Worm (Caenorhabditis elegans) whole organism, L4 larva: ENCODE data around the gene sri-31.

Experiments
- F26F4.8 ChIP-seq: fragments of 200-800 bp; sonication (Bioruptor generic); conservative IDR thresholded peaks from 2 replicates; pipeline ENCODE4 v1.3.6; 2022; ENCODE audit warnings: missing genetic modification characterization, missing compliant biosample characterization
- F44E2.7 ChIP-seq: fragments of 200-800 bp; sonication (Bioruptor generic); IDR thresholded peaks from 2 replicates; pipeline ENCODE4 v2.1.2; 2022; ENCODE audit warnings: missing genetic modification characterization, missing compliant biosample characterization
- T20F7.1 ChIP-seq: fragments of 200-800 bp; sonication (Bioruptor generic); optimal IDR thresholded peaks from 2 replicates; lab custom pipeline; 2018; ENCODE audit warnings: mild to moderate bottlenecking, missing genetic modification characterization, missing compliant biosample characterization
- T26A8.4 ChIP-seq: fragments of 200-800 bp; sonication (Bioruptor generic); IDR thresholded peaks from 2 replicates; pipeline ENCODE4 v1.3.6; 2022; ENCODE audit warnings: missing genetic modification characterization, missing compliant biosample characterization
- Y105C5A.15 ChIP-seq: fragments of 200-800 bp; sonication (Bioruptor generic); IDR thresholded peaks from 2 replicates; pipeline ENCODE4 v1.3.6; 2022; ENCODE audit warnings: missing genetic modification characterization, missing compliant biosample characterization
- ZK546.5 ChIP-seq, 2 experiments: sonication (generic microtip); optimal IDR thresholded peaks; 2 replicates each; lab custom pipeline; 2017; ENCODE audit warnings: missing biosample characterization in 2 of 2, missing genetic modification characterization in 2 of 2
- ama-1 ChIP-seq: fragments of 150-350 bp; optimal IDR thresholded peaks from 2 replicates; lab custom pipeline; 2014; ENCODE audit warnings: inconsistent platforms, mixed read lengths
- arid-1 ChIP-seq: fragments of 200-800 bp; sonication (Bioruptor generic); conservative IDR thresholded peaks from 2 replicates; pipeline ENCODE4 v1.3.6; 2022; ENCODE audit warnings: missing genetic modification reagents, missing genetic modification characterization, missing compliant biosample characterization
- ceh-28 ChIP-seq: fragments of 150-350 bp; optimal IDR thresholded peaks from 2 replicates; lab custom pipeline; 2014; ENCODE audit warnings: missing biosample characterization, missing genetic modification reagents, missing genetic modification characterization
- ceh-32 ChIP-seq: sonication (generic microtip); optimal IDR thresholded peaks from 2 replicates; lab custom pipeline; 2016; ENCODE audit warnings: mild to moderate bottlenecking, missing genetic modification characterization, missing compliant biosample characterization; ENCODE audit not compliant: poor library complexity
- ceh-82 ChIP-seq: sonication (generic microtip); optimal IDR thresholded peaks from 2 replicates; lab custom pipeline; 2017; ENCODE audit warnings: missing biosample characterization, missing genetic modification characterization
- cey-2 ChIP-seq: sonication (generic microtip); optimal IDR thresholded peaks from 3 replicates; lab custom pipeline; 2017; ENCODE audit warnings: missing genetic modification characterization, mild to moderate bottlenecking, missing compliant biosample characterization, antibody characterized with exemption, borderline replicate concordance; ENCODE audit not compliant: insufficient read depth
- ctbp-1 ChIP-seq: fragments of 200-800 bp; sonication (Bioruptor generic); IDR thresholded peaks from 2 replicates; pipeline ENCODE4 v1.3.6; 2022; ENCODE audit warnings: missing genetic modification reagents, missing genetic modification characterization, missing compliant biosample characterization
- daf-12 ChIP-seq: fragments of 150-350 bp; optimal IDR thresholded peaks from 2 replicates; lab custom pipeline; 2014; ENCODE audit warnings: missing biosample characterization, missing genetic modification reagents, missing genetic modification characterization
- daf-19 ChIP-seq: fragments of 200-800 bp; sonication (Bioruptor generic); conservative IDR thresholded peaks from 2 replicates; pipeline ENCODE4 v1.3.6; 2022; ENCODE audit warnings: missing genetic modification characterization, missing compliant biosample characterization
- dmd-6 ChIP-seq: fragments of 200-800 bp; sonication (Bioruptor generic); IDR thresholded peaks from 2 replicates; pipeline ENCODE4 v1.3.6; 2022; ENCODE audit warnings: missing genetic modification reagents, missing genetic modification characterization, missing compliant biosample characterization
- egl-43 ChIP-seq: fragments of 200-800 bp; sonication (Bioruptor generic); IDR thresholded peaks from 2 replicates; pipeline ENCODE4 v1.3.6; 2022; ENCODE audit warnings: missing genetic modification reagents, missing genetic modification characterization, missing compliant biosample characterization
- gei-8 ChIP-seq: fragments of 200-800 bp; sonication (Bioruptor generic); optimal IDR thresholded peaks from 2 replicates; lab custom pipeline; 2018; ENCODE audit warnings: mild to moderate bottlenecking, missing genetic modification characterization, missing compliant biosample characterization
- hif-1 ChIP-seq, 2 experiments: sonication (generic microtip); optimal IDR thresholded peaks; 2 replicates each; lab custom pipeline; 2016 to 2017; ENCODE audit warnings: missing compliant biosample characterization in 2 of 2, missing genetic modification characterization in 2 of 2, missing genetic modification reagents in 2 of 2, missing genotype in 2 of 2, mild to moderate bottlenecking in 1 of 2
- hlh-11 ChIP-seq: fragments of 200-800 bp; sonication (Bioruptor generic); optimal IDR thresholded peaks from 2 replicates; lab custom pipeline; 2018; ENCODE audit warnings: mild to moderate bottlenecking, missing genetic modification characterization, missing compliant biosample characterization
- jun-1 ChIP-seq: fragments of 150-350 bp; optimal IDR thresholded peaks from 2 replicates; lab custom pipeline; 2014; ENCODE audit warnings: missing biosample characterization, missing genetic modification reagents, missing genetic modification characterization
- lin-29 ChIP-seq: fragments of 200-800 bp; sonication (Bioruptor generic); IDR thresholded peaks from 2 replicates; pipeline ENCODE4 v1.3.6; 2022; ENCODE audit warnings: missing genetic modification reagents, missing genetic modification characterization, missing compliant biosample characterization
- lsy-2 ChIP-seq, 2 experiments: fragments of 150-350 bp in 1 of 2; sonication (generic microtip) in 1 of 2; optimal IDR thresholded peaks; 2 replicates each; lab custom pipeline; 2014 to 2017; ENCODE audit warnings: missing biosample characterization in 2 of 2, missing genetic modification characterization in 2 of 2
- mep-1 ChIP-seq: fragments of 150-350 bp; sonication (generic microtip); optimal IDR thresholded peaks from 3 replicates; lab custom pipeline; 2014; ENCODE audit warnings: missing biosample characterization, missing genetic modification characterization
- mxl-3 ChIP-seq: fragments of 200-800 bp; sonication (Bioruptor generic); optimal IDR thresholded peaks from 2 replicates; lab custom pipeline; 2018; ENCODE audit warnings: mild to moderate bottlenecking, missing genetic modification characterization, missing compliant biosample characterization
- nhr-111 ChIP-seq: fragments of 200-800 bp; sonication (Bioruptor generic); optimal IDR thresholded peaks from 2 replicates; lab custom pipeline; 2018; ENCODE audit warnings: mild to moderate bottlenecking, missing genetic modification characterization, missing compliant biosample characterization
- nhr-6 ChIP-seq: fragments of 150-350 bp; optimal IDR thresholded peaks from 2 replicates; lab custom pipeline; 2014; ENCODE audit warnings: missing biosample characterization, missing genetic modification characterization
- pqm-1 ChIP-seq: sonication (generic microtip); optimal IDR thresholded peaks from 2 replicates; lab custom pipeline; 2017; ENCODE audit warnings: missing biosample characterization, missing genetic modification characterization
- saeg-2 ChIP-seq: fragments of 200-800 bp; sonication (Bioruptor generic); IDR thresholded peaks from 2 replicates; pipeline ENCODE4 v1.3.6; 2022; ENCODE audit warnings: missing genetic modification reagents, missing genetic modification characterization, missing compliant biosample characterization
- set-16 ChIP-seq: fragments of 200-800 bp; sonication (Bioruptor generic); IDR thresholded peaks from 2 replicates; pipeline ENCODE4 v1.3.6; 2022; ENCODE audit warnings: missing genetic modification reagents, missing genetic modification characterization, missing compliant biosample characterization
- snpc-1.2 ChIP-seq: fragments of 200-800 bp; sonication (Bioruptor generic); IDR thresholded peaks from 2 replicates; pipeline ENCODE4 v1.3.6; 2022; ENCODE audit warnings: missing genetic modification reagents, missing genetic modification characterization, missing compliant biosample characterization
- spr-3 ChIP-seq: fragments of 200-800 bp; sonication (Bioruptor generic); optimal IDR thresholded peaks from 2 replicates; lab custom pipeline; 2018; ENCODE audit warnings: mild to moderate bottlenecking, missing genetic modification characterization, missing compliant biosample characterization
- tag-97 ChIP-seq: fragments of 200-800 bp; sonication (Bioruptor generic); IDR thresholded peaks from 2 replicates; pipeline ENCODE4 v1.3.6; 2022; ENCODE audit warnings: missing genetic modification characterization, missing compliant biosample characterization
- unc-39 ChIP-seq: sonication (generic microtip); optimal IDR thresholded peaks from 2 replicates; lab custom pipeline; 2017; ENCODE audit warnings: missing biosample characterization, missing genetic modification characterization

The sri-31 gene

DNA sequence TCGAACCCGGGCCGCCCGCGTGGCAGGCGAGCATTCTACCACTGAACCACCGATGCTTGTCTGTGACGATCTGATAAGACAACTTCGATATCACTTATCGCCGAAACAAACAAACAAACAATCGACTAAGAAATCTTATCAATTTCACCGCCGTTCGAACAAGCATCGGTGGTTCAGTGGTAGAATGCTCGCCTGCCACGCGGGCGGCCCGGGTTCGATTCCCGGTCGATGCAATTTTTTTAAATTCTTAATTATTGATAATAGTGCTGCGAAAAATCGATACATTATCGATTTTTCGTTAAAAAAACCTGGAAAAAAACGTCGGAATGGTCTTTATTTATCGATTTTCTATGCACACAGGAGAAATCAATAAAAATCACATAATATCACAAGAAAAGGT, 11.4 kb downstream of the sri-31 start (continued):
- TF ChIP-seq ceh-82 (tag; lab: Kevin White, UChicago) (no peak), F26F4.8 (peak; percentile 62; the same call in 1 of the 2 replicates), ceh-32 (tag; lab: Kevin White, UChicago) (no peak), mep-1 (tag; lab: Kevin White, UChicago) (peak; percentile 59), egl-43 (GFP tag; lab: Robert Waterston, UW) (peak; percentile 78), ceh-28 (tag; lab: Kevin White, UChicago) (peak; percentile 79), Y105C5A.15 (GFP tag; lab: Robert Waterston, UW) (no peak), F44E2.7 (GFP tag; lab: Robert Waterston, UW) (peak; percentile 98), tag-97 (GFP tag; lab: Robert Waterston, UW) (no peak), daf-19 (GFP tag; lab: Robert Waterston, UW) (no peak), set-16 (GFP tag; lab: Robert Waterston, UW) (no peak), T26A8.4 (GFP tag; lab: Robert Waterston, UW) (peak; percentile 59), mxl-3 (GFP tag; lab: Kevin White, UChicago) (no peak), pqm-1 (tag; lab: Kevin White, UChicago) (no peak), lsy-2 (tag; optimal IDR thresholded peaks at IDR 0.05; lab: Kevin White, UChicago) (peak in 1 of 2 experiments; percentile 56), dmd-6 (peak; percentile 36), hlh-11 (peak; percentile 36), ZK546.5 (tag; optimal IDR thresholded peaks at IDR 0.05; lab: Kevin White, UChicago) (no peak), daf-12 (no peak), ctbp-1 (peak; percentile 43; the same call in 1 of the 2 replicates), ama-1 (lab: Kevin White, UChicago) (no peak), arid-1 (GFP tag; lab: Robert Waterston, UW) (peak; percentile 65), spr-3 (peak; percentile 7), hif-1 (tag; optimal IDR thresholded peaks at IDR 0.05; lab: Kevin White, UChicago) (no peak), unc-39 (tag; lab: Kevin White, UChicago) (no peak), jun-1 (no peak), saeg-2 (0 out of 2 replicates have a peak, but pooled peaks have one; percentile 39), cey-2 (tag; lab: Kevin White, UChicago) (no peak), snpc-1.2 (GFP tag; lab: Robert Waterston, UW) (peak; percentile 74), nhr-6 (tag; lab: Kevin White, UChicago) (no peak)

DNA sequence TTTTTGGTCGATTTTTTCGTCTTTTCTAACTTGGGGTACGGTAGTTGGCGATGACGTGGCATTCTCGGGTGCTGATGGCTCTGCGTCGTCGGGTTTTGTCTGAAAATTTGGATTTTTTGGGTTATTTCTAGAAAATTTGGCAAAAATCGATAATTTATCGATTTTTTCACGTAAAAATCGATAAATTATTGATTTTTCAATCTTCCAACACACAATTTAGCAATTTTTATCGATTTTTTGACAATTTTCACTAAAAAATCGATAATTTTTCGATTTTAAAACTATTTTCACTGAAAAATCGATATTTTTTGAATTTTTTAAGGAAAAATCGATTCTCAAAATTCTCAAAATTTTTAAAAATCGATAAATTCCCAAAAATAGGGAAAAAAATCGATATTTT, 12.1 kb downstream of the sri-31 start:
- TF ChIP-seq ceh-28 (tag; lab: Kevin White, UChicago) (peak; percentile 89), lin-29 (GFP tag; lab: Robert Waterston, UW) (no peak)

DNA sequence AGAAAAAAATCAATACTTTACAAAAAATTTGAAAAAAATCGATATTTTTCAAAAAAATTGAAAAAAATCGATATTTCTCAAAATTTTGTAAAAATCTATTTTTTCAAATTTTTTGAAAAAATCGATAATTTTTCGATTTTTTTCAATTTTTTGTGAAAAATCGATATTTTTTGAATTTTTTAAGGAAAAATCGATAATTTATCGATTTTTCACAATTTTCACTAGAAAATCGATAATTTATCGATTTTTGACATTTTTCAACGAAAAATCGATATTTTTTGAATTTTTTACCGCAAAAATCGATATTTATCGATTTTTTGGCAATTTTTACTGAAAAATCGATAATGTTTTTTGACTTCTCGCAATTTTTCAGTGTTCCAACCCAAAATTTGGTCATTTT, 12.6 kb downstream of the sri-31 start:
- TF ChIP-seq hlh-11 (no peak), ceh-28 (tag; lab: Kevin White, UChicago) (peak; percentile 94)

DNA sequence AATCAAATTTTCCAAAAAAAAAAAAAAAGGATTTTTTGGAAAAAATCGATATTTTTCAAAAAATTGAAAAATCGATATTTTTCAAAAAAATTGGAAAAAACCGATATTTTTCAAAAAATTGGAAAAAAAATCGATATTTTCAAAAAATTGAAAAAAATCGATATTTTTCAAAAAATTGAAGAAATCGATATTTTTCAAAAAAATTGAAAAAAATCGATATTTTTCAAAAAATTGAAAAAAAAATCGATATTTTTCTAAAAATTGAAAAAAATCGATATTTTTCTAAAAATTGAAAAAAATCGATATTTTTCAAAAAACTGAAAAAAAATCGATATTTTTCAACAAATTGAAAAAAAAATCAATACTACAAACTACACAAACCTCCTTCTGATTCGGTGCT, 13.2 kb downstream of the sri-31 start:
- TF ChIP-seq spr-3 = no peak
- TF ChIP-seq ceh-28 (tag; lab: Kevin White, UChicago) = peak; percentile 77
- TF ChIP-seq nhr-111 = no peak
- TF ChIP-seq T20F7.1 (GFP tag; lab: Kevin White, UChicago) = no peak
- TF ChIP-seq, all 104 proteins: peak for 1

DNA sequence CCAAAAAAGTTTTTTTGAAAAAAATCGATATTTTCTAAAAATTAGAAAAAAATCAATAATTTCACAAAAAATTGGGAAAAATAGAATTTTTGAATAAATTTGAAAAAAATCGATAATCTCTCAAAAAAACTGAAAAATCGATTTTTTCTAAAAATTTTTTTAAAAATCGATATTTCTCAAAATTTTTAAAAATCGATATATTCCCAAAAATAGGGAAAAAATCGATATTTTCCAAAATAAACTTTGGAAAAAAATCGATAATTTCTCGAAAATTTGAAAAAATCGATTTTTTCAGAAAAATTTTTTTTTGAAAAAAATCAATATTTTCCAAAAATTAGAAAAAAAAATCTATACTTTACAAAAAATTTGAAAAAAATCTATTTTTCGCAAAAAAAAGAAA, 13.8 kb downstream of the sri-31 start:
- TF ChIP-seq ceh-28 (tag; lab: Kevin White, UChicago) = peak; percentile 70
- TF ChIP-seq gei-8 (GFP tag; lab: Kevin White, UChicago) = no peak
- no peak for TF ChIP-seq ama-1 (lab: Kevin White, UChicago)
- TF ChIP-seq, all 104 proteins: peak for 1
